Fruit fly (Drosophila melanogaster) whole organism, embryonic: ENCODE measurements around the gene CG9886.

Source experiments
- B-H1 ChIP-seq: fragments of 200-800 bp; sonication (Bioruptor generic); IDR thresholded peaks from 3 replicates; pipeline ENCODE4 v1.3.6; 2022; ENCODE audit warnings: missing biosample characterization, missing genetic modification characterization
- CG11247 ChIP-seq: fragments of 200-800 bp; sonication (Bioruptor generic); IDR thresholded peaks from 2 replicates; pipeline ENCODE4 v1.3.6; 2022; ENCODE audit warnings: missing biosample characterization, missing genetic modification characterization
- CG11696 ChIP-seq: fragments of 200-800 bp; sonication (Bioruptor generic); IDR thresholded peaks from 2 replicates; pipeline ENCODE4 v1.3.6; 2022; ENCODE audit warnings: missing biosample characterization, missing genetic modification characterization
- CG14667 ChIP-seq: fragments of 200-800 bp; sonication (Bioruptor generic); IDR thresholded peaks from 2 replicates; pipeline ENCODE4 v1.3.6; 2022; ENCODE audit warnings: missing biosample characterization, missing genetic modification characterization
- CG15514 ChIP-seq: fragments of 200-800 bp; sonication (Bioruptor generic); optimal IDR thresholded peaks from 3 replicates; lab custom pipeline; 2017; ENCODE audit warnings: missing biosample characterization, missing genetic modification characterization, mild to moderate bottlenecking, moderate library complexity, missing genetic modification reagents
- CG16863 ChIP-seq: fragments of 200-800 bp; sonication (Bioruptor generic); optimal IDR thresholded peaks from 3 replicates; lab custom pipeline; 2016; ENCODE audit warnings: missing biosample characterization, missing genetic modification characterization
- CG17361 ChIP-seq: fragments of 200-800 bp; sonication (Bioruptor generic); IDR thresholded peaks from 3 replicates; pipeline ENCODE4 v1.3.6; 2022; ENCODE audit warnings: missing biosample characterization, missing genetic modification characterization
- CG18599 ChIP-seq: fragments of 200-800 bp; sonication (Bioruptor generic); optimal IDR thresholded peaks from 3 replicates; lab custom pipeline; 2017; ENCODE audit warnings: missing biosample characterization, missing genetic modification characterization, mild to moderate bottlenecking, moderate library complexity, missing genetic modification reagents
- CG2120 ChIP-seq: fragments of 200-800 bp; sonication (Bioruptor generic); optimal IDR thresholded peaks from 3 replicates; lab custom pipeline; 2016; ENCODE audit warnings: missing biosample characterization, missing genetic modification characterization
- CG30431 ChIP-seq: fragments of 200-800 bp; sonication (Bioruptor generic); optimal IDR thresholded peaks from 2 replicates; lab custom pipeline; 2017; ENCODE audit warnings: missing biosample characterization, missing genetic modification characterization
- CG31224 ChIP-seq: fragments of 200-800 bp; sonication (Bioruptor generic); IDR thresholded peaks from 2 replicates; pipeline ENCODE4 v1.3.6; 2022; ENCODE audit warnings: missing biosample characterization, missing genetic modification characterization
- CG34224 ChIP-seq: fragments of 200-800 bp; sonication (Bioruptor generic); IDR thresholded peaks from 3 replicates; pipeline ENCODE4 v1.3.6; 2022; ENCODE audit warnings: missing biosample characterization, missing genetic modification characterization; ENCODE audit not compliant: partially characterized antibody
- CG4328 ChIP-seq: fragments of 200-800 bp; sonication (Bioruptor generic); optimal IDR thresholded peaks from 3 replicates; lab custom pipeline; 2017; ENCODE audit warnings: missing biosample characterization, missing genetic modification reagents, missing genetic modification characterization
- CG6683 ChIP-seq: fragments of 200-800 bp; sonication (Bioruptor generic); optimal IDR thresholded peaks from 2 replicates; lab custom pipeline; 2017; ENCODE audit warnings: missing biosample characterization, mild to moderate bottlenecking, missing genetic modification characterization, missing genetic modification reagents
- CG6689 ChIP-seq: fragments of 200-800 bp; sonication (Bioruptor generic); IDR thresholded peaks from 2 replicates; pipeline ENCODE4 v1.3.6; 2022; ENCODE audit warnings: missing biosample characterization, missing genetic modification characterization
- CG7556 ChIP-seq: fragments of 200-800 bp; sonication (Bioruptor generic); optimal IDR thresholded peaks from 2 replicates; lab custom pipeline; 2017; ENCODE audit warnings: missing biosample characterization, mild to moderate bottlenecking, missing genetic modification characterization
- CG7963 ChIP-seq: fragments of 200-800 bp; sonication (Bioruptor generic); IDR thresholded peaks from 3 replicates; pipeline ENCODE4 v1.3.6; 2022; ENCODE audit warnings: missing biosample characterization, missing genetic modification characterization; ENCODE audit not compliant: partially characterized antibody
- CG8388 ChIP-seq: fragments of 200-800 bp; sonication (Bioruptor generic); optimal IDR thresholded peaks from 2 replicates; lab custom pipeline; 2019; ENCODE audit warnings: missing biosample characterization, mild to moderate bottlenecking, missing genetic modification characterization, moderate library complexity
- CG8944 ChIP-seq: fragments of 200-800 bp; sonication (Bioruptor generic); optimal IDR thresholded peaks from 3 replicates; lab custom pipeline; 2016; ENCODE audit warnings: missing biosample characterization, missing genetic modification characterization
- CG9817 ChIP-seq: fragments of 200-800 bp; sonication (Bioruptor generic); optimal IDR thresholded peaks from 2 replicates; lab custom pipeline; 2018; ENCODE audit warnings: missing biosample characterization, mild to moderate bottlenecking, missing genetic modification characterization, moderate library complexity
- CrebB ChIP-seq: fragments of 200-800 bp; sonication (Bioruptor generic); optimal IDR thresholded peaks from 3 replicates; lab custom pipeline; 2018; ENCODE audit warnings: missing biosample characterization, mild to moderate bottlenecking, missing genetic modification characterization
- Dbx ChIP-seq: fragments of 200-800 bp; sonication (Bioruptor generic); IDR thresholded peaks from 3 replicates; pipeline ENCODE4 v1.3.6; 2022; ENCODE audit warnings: missing biosample characterization, missing genetic modification characterization
- Doc2 ChIP-seq: fragments of 200-800 bp; sonication (Bioruptor generic); IDR thresholded peaks from 2 replicates; pipeline ENCODE4 v1.3.6; 2022; ENCODE audit warnings: missing biosample characterization, missing genetic modification characterization
- Dref ChIP-seq: fragments of 200-800 bp; sonication (Bioruptor generic); IDR thresholded peaks from 2 replicates; pipeline ENCODE4 v1.3.6; 2022; ENCODE audit warnings: missing biosample characterization, missing genetic modification characterization
- Ets65A ChIP-seq: fragments of 200-800 bp; sonication (Bioruptor generic); peaks from one replicate; lab custom pipeline; 2016; ENCODE audit warnings: missing biosample characterization, missing genetic modification characterization
- H15 ChIP-seq: fragments of 200-800 bp; sonication (Bioruptor generic); IDR thresholded peaks from 3 replicates; pipeline ENCODE4 v1.3.6; 2022; ENCODE audit warnings: missing biosample characterization, missing genetic modification characterization
- Hr51 ChIP-seq, 2 experiments: fragments of 200-800 bp; sonication (Bioruptor generic); optimal IDR thresholded peaks; 2 replicates in 1 of 2; 3 replicates in 1 of 2; lab custom pipeline; 2016 to 2018; ENCODE audit warnings: missing biosample characterization in 2 of 2, missing genetic modification characterization in 2 of 2, mild to moderate bottlenecking in 1 of 2, moderate library complexity in 1 of 2
- Rfx ChIP-seq: fragments of 200-800 bp; sonication (Bioruptor generic); IDR thresholded peaks from 2 replicates; pipeline ENCODE4 v1.3.6; 2022; ENCODE audit warnings: missing biosample characterization, missing genetic modification characterization
- Ssrp ChIP-seq: fragments of 200-800 bp; sonication (Bioruptor generic); optimal IDR thresholded peaks from 2 replicates; lab custom pipeline; 2018; ENCODE audit warnings: missing biosample characterization, mild to moderate bottlenecking, missing genetic modification characterization, moderate library complexity
- Tbp ChIP-seq: fragments of >200 bp; optimal IDR thresholded peaks from 2 replicates; lab custom pipeline; 2018; ENCODE audit warnings: missing biosample characterization, missing genetic modification characterization
- Vsx1 ChIP-seq: fragments of 200-800 bp; sonication (Bioruptor generic); optimal IDR thresholded peaks from 2 replicates; lab custom pipeline; 2017; ENCODE audit warnings: missing biosample characterization, mild to moderate bottlenecking, missing genetic modification characterization, missing genetic modification reagents
- bowl ChIP-seq: fragments of 200-800 bp; sonication (Bioruptor generic); IDR thresholded peaks from 2 replicates; pipeline ENCODE4 v1.3.6; 2022; ENCODE audit warnings: missing biosample characterization, missing genetic modification characterization
- ci ChIP-seq: fragments of 200-800 bp; sonication (Bioruptor generic); IDR thresholded peaks from 3 replicates; pipeline ENCODE4 v1.3.6; 2022; ENCODE audit warnings: missing biosample characterization, missing genetic modification characterization
- crol ChIP-seq: fragments of 200-800 bp; sonication (Bioruptor generic); IDR thresholded peaks from 2 replicates; pipeline ENCODE4 v1.3.6; 2022; ENCODE audit warnings: missing biosample characterization, missing genetic modification characterization
- da ChIP-seq: fragments of 200-800 bp; sonication (Bioruptor generic); optimal IDR thresholded peaks from 2 replicates; lab custom pipeline; 2016; ENCODE audit warnings: missing biosample characterization, missing genetic modification characterization
- disco-r ChIP-seq: fragments of 200-800 bp; sonication (Bioruptor generic); optimal IDR thresholded peaks from 2 replicates; lab custom pipeline; 2016; ENCODE audit warnings: missing biosample characterization, missing genetic modification characterization
- dysf ChIP-seq: fragments of 200-800 bp; sonication (Bioruptor generic); IDR thresholded peaks from 3 replicates; pipeline ENCODE4 v1.3.6; 2022; ENCODE audit warnings: missing biosample characterization, missing genetic modification characterization
- fru ChIP-seq: fragments of >200 bp; optimal IDR thresholded peaks from 2 replicates; lab custom pipeline; 2017
- ftz-f1 ChIP-seq: fragments of 200-800 bp; sonication (Bioruptor generic); optimal IDR thresholded peaks from 2 replicates; lab custom pipeline; 2016; ENCODE audit warnings: missing biosample characterization, missing genetic modification characterization
- gsb-n ChIP-seq: fragments of 200-800 bp; sonication (Bioruptor generic); optimal IDR thresholded peaks from 3 replicates; lab custom pipeline; 2018; ENCODE audit warnings: missing biosample characterization, mild to moderate bottlenecking, missing genetic modification characterization
- hkb ChIP-seq, 2 experiments: fragments of 200-800 bp in 1 of 2; fragments of >200 bp in 1 of 2; sonication (Bioruptor generic) in 1 of 2; IDR thresholded peaks in 1 of 2; optimal IDR thresholded peaks in 1 of 2; 2 replicates each; pipeline versions ENCODE4 v1.3.6 to Lab custom; 2017 to 2022; ENCODE audit warnings: missing biosample characterization in 1 of 2, missing genetic modification characterization in 1 of 2
- kah ChIP-seq: fragments of 200-800 bp; sonication (Bioruptor generic); optimal IDR thresholded peaks from 2 replicates; lab custom pipeline; 2018; ENCODE audit warnings: missing biosample characterization, mild to moderate bottlenecking, missing genetic modification characterization
- lab ChIP-seq: fragments of 200-800 bp; sonication (Bioruptor generic); optimal IDR thresholded peaks from 3 replicates; lab custom pipeline; 2017; ENCODE audit warnings: missing biosample characterization, missing genetic modification characterization, mild to moderate bottlenecking, moderate library complexity, missing genetic modification reagents
- pita ChIP-seq: fragments of 200-800 bp; sonication (Bioruptor generic); optimal IDR thresholded peaks from 2 replicates; lab custom pipeline; 2017; ENCODE audit warnings: missing biosample characterization, mild to moderate bottlenecking, missing genetic modification characterization
- salm ChIP-seq: fragments of 200-800 bp; sonication (Bioruptor generic); optimal IDR thresholded peaks from 2 replicates; lab custom pipeline; 2018; ENCODE audit warnings: missing biosample characterization, mild to moderate bottlenecking, missing genetic modification characterization
- scrt ChIP-seq: fragments of 200-800 bp; sonication (Bioruptor generic); optimal IDR thresholded peaks from 2 replicates; lab custom pipeline; 2018; ENCODE audit warnings: missing biosample characterization, mild to moderate bottlenecking, missing genetic modification characterization, moderate library complexity
- sens ChIP-seq: fragments of 200-800 bp; sonication (Bioruptor generic); peaks from one replicate; lab custom pipeline; 2016; ENCODE audit warnings: missing biosample characterization, missing genetic modification characterization
- sisA ChIP-seq: fragments of 200-800 bp; sonication (Bioruptor generic); IDR thresholded peaks from 2 replicates; pipeline ENCODE4 v1.3.6; 2022; ENCODE audit warnings: missing biosample characterization, missing genetic modification characterization
- tgo ChIP-seq: fragments of 200-800 bp; sonication (Bioruptor generic); IDR thresholded peaks from 3 replicates; pipeline ENCODE4 v1.3.6; 2022; ENCODE audit warnings: missing biosample characterization, missing genetic modification characterization
- tup ChIP-seq: fragments of 200-800 bp; sonication (Bioruptor generic); optimal IDR thresholded peaks from 2 replicates; lab custom pipeline; 2016; ENCODE audit warnings: missing biosample characterization, mild to moderate bottlenecking, missing genetic modification characterization, moderate library complexity
- vfl ChIP-seq: fragments of 200-800 bp; sonication (Bioruptor generic); optimal IDR thresholded peaks from 2 replicates; lab custom pipeline; 2016; ENCODE audit warnings: missing biosample characterization, missing genetic modification characterization

Gene CG9886

dm6 chr2L:2402194-2402593 lies 18.4 kb upstream of the CG9886 start:
- TF ChIP-seq tup (GFP tag; lab: Kevin White, UChicago) = no peak
- TF ChIP-seq crol = no peak
- peak; percentile 22; the same call in 1 of the 3 replicates for TF ChIP-seq dysf (GFP tag; lab: Robert Waterston, UW)
- TF ChIP-seq vfl = no peak
- peak; percentile 36 for TF ChIP-seq lab (GFP tag; lab: Kevin White, UChicago)
- TF ChIP-seq ci (GFP tag; lab: Robert Waterston, UW) = 0 out of 3 replicates have a peak, but pooled peaks have one; percentile 20
- 0 out of 3 replicates have a peak, but pooled peaks have one; percentile 43 for TF ChIP-seq H15 (GFP tag; lab: Robert Waterston, UW)
- no peak for TF ChIP-seq Vsx1 (GFP tag; lab: Kevin White, UChicago)
- TF ChIP-seq hkb (optimal IDR thresholded peaks at IDR 0.05; lab: Kevin White, UChicago) = no peak
- peak; percentile 50 for TF ChIP-seq hkb (GFP tag; IDR thresholded peaks at IDR 0.05; lab: Robert Waterston, UW)
- no peak for TF ChIP-seq da
- no peak for TF ChIP-seq CG15514
- no peak for TF ChIP-seq CG17361 (GFP tag; lab: Robert Waterston, UW)
- TF ChIP-seq Dbx (GFP tag; lab: Robert Waterston, UW) = no peak
- no peak for TF ChIP-seq CG7963 (GFP tag; lab: Robert Waterston, UW)
- TF ChIP-seq CG6683 = no peak
- TF ChIP-seq tgo = no peak
- TF ChIP-seq CG8944 (GFP tag; lab: Kevin White, UChicago) = no peak
- peak in 1 of 2 experiments; percentile 17 for TF ChIP-seq Hr51 (GFP tag; optimal IDR thresholded peaks at IDR 0.05; lab: Kevin White, UChicago)
- TF ChIP-seq bowl = no peak
- peak; percentile 72 for TF ChIP-seq sens
- TF ChIP-seq CG2120 (GFP tag; lab: Kevin White, UChicago) = no peak
- no peak for TF ChIP-seq gsb-n (tag; lab: Kevin White, UChicago)
- TF ChIP-seq CG31224 (GFP tag; lab: Robert Waterston, UW) = no peak
- no peak for TF ChIP-seq CG11247 (GFP tag; lab: Robert Waterston, UW)
- peak; percentile 20 for TF ChIP-seq CG9817 (tag; lab: Kevin White, UChicago)
- no peak for TF ChIP-seq Tbp
- peak; percentile 35 for TF ChIP-seq Ets65A (GFP tag; lab: Kevin White, UChicago)
- TF ChIP-seq B-H1 (GFP tag; lab: Robert Waterston, UW) = no peak; the same call in 2 of the 3 replicates
- TF ChIP-seq CG34224 = no peak
- TF ChIP-seq CG11696 (GFP tag; lab: Robert Waterston, UW) = no peak
- no peak for TF ChIP-seq CG4328 (GFP tag; lab: Kevin White, UChicago)
- no peak for TF ChIP-seq CrebB (tag; lab: Kevin White, UChicago)
- peak; percentile 60 for TF ChIP-seq CG18599 (GFP tag; lab: Kevin White, UChicago)
- TF ChIP-seq pita (GFP tag; lab: Kevin White, UChicago) = no peak
- TF ChIP-seq sisA = 0 out of 2 replicates have a peak, but pooled peaks have one; percentile 26
- peak; percentile 35; the same call in 1 of the 2 replicates for TF ChIP-seq Rfx (GFP tag; lab: Robert Waterston, UW)
- no peak for TF ChIP-seq CG6689 (GFP tag; lab: Robert Waterston, UW)
- TF ChIP-seq scrt (GFP tag; lab: Kevin White, UChicago) = no peak
- TF ChIP-seq salm = no peak
- peak; percentile 14 for TF ChIP-seq Ssrp
- no peak for TF ChIP-seq CG8388 (GFP tag; lab: Kevin White, UChicago)
- no peak for TF ChIP-seq CG30431 (GFP tag; lab: Kevin White, UChicago)
- TF ChIP-seq CG14667 (GFP tag; lab: Robert Waterston, UW) = 0 out of 2 replicates have a peak, but pooled peaks have one; percentile 20
- TF ChIP-seq ftz-f1 = no peak
- no peak for TF ChIP-seq kah (GFP tag; lab: Kevin White, UChicago)
- TF ChIP-seq Doc2 = no peak
- peak; percentile 26 for TF ChIP-seq CG7556
- no peak for TF ChIP-seq fru (lab: Kevin White, UChicago)
- TF ChIP-seq CG16863 = no peak
- TF ChIP-seq Dref = no peak
- TF ChIP-seq disco-r (GFP tag; lab: Kevin White, UChicago) = no peak
